Worm (Caenorhabditis elegans): ENCODE data around the gene egl-1.
"Not testable (repeated sequence)": the region's sequence is repeated elsewhere in the genome, so short reads cannot be mapped to it uniquely, and the experiment has no call there.

egl-1 gene

ce11 chrV:14463087-14463486, 30.9 kb upstream of the egl-1 start, which contains the start of gene F08H9.3:
Gene F08H9.3, minus strand, starts transcription at chrV:14463338.
- TF ChIP-seq klf-2 (GFP tag; conservative IDR thresholded peaks at IDR 0.05); med-1 (GFP tag; optimal IDR thresholded peaks at IDR 0.05; ENCODE audit: insufficient read depth); flt-1 (GFP tag; IDR thresholded peaks at IDR 0.05): not testable (repeated sequence)

DNA sequence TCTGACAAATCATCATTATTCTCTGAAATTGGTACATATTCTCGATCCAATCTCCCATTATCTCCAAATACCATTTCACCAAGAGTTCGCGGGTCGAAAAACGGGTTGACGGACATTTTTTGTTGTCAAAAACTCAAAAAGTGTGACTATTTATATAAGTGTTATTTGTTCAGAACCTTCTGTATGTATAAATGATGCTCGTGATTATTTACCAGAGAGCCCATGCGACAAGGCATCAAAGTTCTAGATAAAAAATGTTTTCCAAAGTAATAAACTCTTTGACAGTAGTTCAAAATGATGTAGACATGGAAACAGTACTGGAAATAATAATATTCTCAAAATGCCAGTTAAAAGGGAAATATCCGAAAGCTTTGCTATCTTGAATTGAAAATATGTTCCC, 30.5 kb upstream of the egl-1 start:
- TF ChIP-seq klf-2 (GFP tag; conservative IDR thresholded peaks at IDR 0.05) (no peak), T22C8.4 (GFP tag; IDR thresholded peaks at IDR 0.05) (no peak), ztf-23 (GFP tag; IDR thresholded peaks at IDR 0.05) (no peak), ref-1 (GFP tag; conservative IDR thresholded peaks at IDR 0.05) (no peak), tab-1 (GFP tag; IDR thresholded peaks at IDR 0.05) (no peak), flt-1 (GFP tag; IDR thresholded peaks at IDR 0.05) (no peak), ztf-29 (GFP tag; IDR thresholded peaks at IDR 0.05) (no peak), cog-1 (tag; optimal IDR thresholded peaks at IDR 0.05) (no peak), med-1 (GFP tag; optimal IDR thresholded peaks at IDR 0.05; ENCODE audit: insufficient read depth) (no peak)

DNA sequence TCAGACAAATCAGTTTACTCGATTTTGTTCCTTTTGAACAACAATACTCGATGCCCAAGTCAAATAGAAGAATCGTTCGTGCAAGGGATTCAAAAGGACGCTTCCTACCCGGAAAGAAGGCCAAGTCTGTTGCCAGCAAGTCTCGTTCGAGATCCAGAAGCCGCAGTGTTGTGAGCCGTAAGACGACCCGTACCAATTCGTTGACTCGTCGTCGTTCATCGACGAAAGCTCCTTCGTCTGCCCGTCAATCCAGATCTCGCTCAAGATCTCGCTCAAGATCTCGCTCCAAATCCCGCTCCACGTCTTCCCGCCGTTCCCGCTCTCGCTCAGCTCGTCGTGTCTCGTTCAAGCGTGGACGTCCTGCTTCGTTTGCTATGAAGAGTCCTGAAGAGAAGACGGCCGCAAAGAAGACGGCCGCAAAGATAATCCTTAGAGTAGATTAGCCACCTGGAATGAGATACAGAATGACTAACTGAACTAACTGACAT, 28.5 kb upstream of the egl-1 start, which contains the start of gene F08H9.2:
Gene F08H9.2, plus strand, starts transcription at position 51 of the 488 bp plus-strand sequence.
- TF ChIP-seq ztf-29 (GFP tag; IDR thresholded peaks at IDR 0.05): no peak
- no peak for TF ChIP-seq cog-1 (tag; optimal IDR thresholded peaks at IDR 0.05)
- TF ChIP-seq ref-1 (GFP tag; conservative IDR thresholded peaks at IDR 0.05): no peak
- TF ChIP-seq T22C8.4 (GFP tag; IDR thresholded peaks at IDR 0.05): no peak
- no peak for TF ChIP-seq ztf-23 (GFP tag; IDR thresholded peaks at IDR 0.05)
- no peak for TF ChIP-seq flt-1 (GFP tag; IDR thresholded peaks at IDR 0.05)
- no peak for TF ChIP-seq tab-1 (GFP tag; IDR thresholded peaks at IDR 0.05)
- TF ChIP-seq med-1 (GFP tag; optimal IDR thresholded peaks at IDR 0.05; ENCODE audit: insufficient read depth): no peak
- TF ChIP-seq klf-2 (GFP tag; conservative IDR thresholded peaks at IDR 0.05): no peak

ce11 chrV:14460122-14460521, 28.0 kb upstream of the egl-1 start:
- TF ChIP-seq flt-1 (GFP tag; IDR thresholded peaks at IDR 0.05): no peak
- no peak for TF ChIP-seq ztf-29 (GFP tag; IDR thresholded peaks at IDR 0.05)
- TF ChIP-seq ztf-23 (GFP tag; IDR thresholded peaks at IDR 0.05): no peak
- TF ChIP-seq T22C8.4 (GFP tag; IDR thresholded peaks at IDR 0.05): no peak
- no peak for TF ChIP-seq ref-1 (GFP tag; conservative IDR thresholded peaks at IDR 0.05)
- TF ChIP-seq med-1 (GFP tag; optimal IDR thresholded peaks at IDR 0.05; ENCODE audit: insufficient read depth): no peak
- TF ChIP-seq tab-1 (GFP tag; IDR thresholded peaks at IDR 0.05): no peak

ce11 chrV:14457070-14457469, 24.9 kb upstream of the egl-1 start, which contains the start of gene coh-3:
Gene coh-3, plus strand, starts transcription at chrV:14457422.
- TF ChIP-seq flt-1 (GFP tag; IDR thresholded peaks at IDR 0.05) (no peak), klf-2 (GFP tag; conservative IDR thresholded peaks at IDR 0.05) (no peak), med-1 (GFP tag; optimal IDR thresholded peaks at IDR 0.05; ENCODE audit: insufficient read depth) (no peak), ztf-29 (GFP tag; IDR thresholded peaks at IDR 0.05) (no peak), cog-1 (tag; optimal IDR thresholded peaks at IDR 0.05) (no peak), ref-1 (GFP tag; conservative IDR thresholded peaks at IDR 0.05) (no peak), T22C8.4 (GFP tag; IDR thresholded peaks at IDR 0.05) (no peak), tab-1 (GFP tag; IDR thresholded peaks at IDR 0.05) (no peak), ztf-23 (GFP tag; IDR thresholded peaks at IDR 0.05) (no peak)

ce11 chrV:14456626-14457025, 24.5 kb upstream of the egl-1 start, which contains the start of gene bmk-1:
Gene bmk-1, minus strand, starts transcription at chrV:14456984.
- no peak for TF ChIP-seq ztf-29 (GFP tag; IDR thresholded peaks at IDR 0.05)
- no peak for TF ChIP-seq med-1 (GFP tag; optimal IDR thresholded peaks at IDR 0.05; ENCODE audit: insufficient read depth)
- TF ChIP-seq T22C8.4 (GFP tag; IDR thresholded peaks at IDR 0.05): no peak
- no peak for TF ChIP-seq ref-1 (GFP tag; conservative IDR thresholded peaks at IDR 0.05)
- TF ChIP-seq klf-2 (GFP tag; conservative IDR thresholded peaks at IDR 0.05): no peak

DNA sequence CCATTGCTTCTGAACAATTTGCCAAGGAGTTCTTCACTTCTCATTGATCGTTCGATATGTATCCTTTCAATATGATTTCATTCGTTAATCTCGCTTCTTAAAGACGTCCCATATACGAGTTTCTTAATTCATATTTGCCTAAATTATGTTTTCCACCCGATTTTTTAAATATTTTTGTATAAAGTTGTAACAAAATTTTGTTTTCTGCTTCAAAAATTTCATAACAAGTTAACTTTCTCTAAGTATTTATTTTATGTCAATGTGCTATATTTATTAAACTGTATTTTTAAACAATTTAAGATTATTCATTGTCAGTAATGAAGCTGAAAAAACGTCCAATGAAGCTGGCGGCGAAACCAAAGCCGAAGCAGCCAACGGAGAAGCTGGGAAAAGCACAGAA, 17.2 kb upstream of the egl-1 start, which contains the start of gene F23B12.7:
Gene F23B12.7, plus strand, starts transcription at position 301 of the 400 bp plus-strand sequence.
- TF ChIP-seq tab-1 (GFP tag; IDR thresholded peaks at IDR 0.05): no peak
- TF ChIP-seq ztf-23 (GFP tag; IDR thresholded peaks at IDR 0.05): no peak
- TF ChIP-seq ref-1 (GFP tag; conservative IDR thresholded peaks at IDR 0.05): no peak
- TF ChIP-seq med-1 (GFP tag; optimal IDR thresholded peaks at IDR 0.05; ENCODE audit: insufficient read depth): no peak
- TF ChIP-seq flt-1 (GFP tag; IDR thresholded peaks at IDR 0.05): no peak
- TF ChIP-seq T22C8.4 (GFP tag; IDR thresholded peaks at IDR 0.05): no peak

ce11 chrV:14448669-14449068, 16.5 kb upstream of the egl-1 start:
- TF ChIP-seq ztf-23 (GFP tag; IDR thresholded peaks at IDR 0.05) (no peak), tab-1 (GFP tag; IDR thresholded peaks at IDR 0.05) (no peak), med-1 (GFP tag; optimal IDR thresholded peaks at IDR 0.05; ENCODE audit: insufficient read depth) (no peak), T22C8.4 (GFP tag; IDR thresholded peaks at IDR 0.05) (no peak)

- TF ChIP-seq ztf-23 (GFP tag; IDR thresholded peaks at IDR 0.05) (no peak), cog-1 (tag; optimal IDR thresholded peaks at IDR 0.05) (no peak), ztf-29 (GFP tag; IDR thresholded peaks at IDR 0.05) (no peak), klf-2 (GFP tag; conservative IDR thresholded peaks at IDR 0.05) (no peak), flt-1 (GFP tag; IDR thresholded peaks at IDR 0.05) (no peak), tab-1 (GFP tag; IDR thresholded peaks at IDR 0.05) (no peak), ref-1 (GFP tag; conservative IDR thresholded peaks at IDR 0.05) (no peak), med-1 (GFP tag; optimal IDR thresholded peaks at IDR 0.05; ENCODE audit: insufficient read depth) (no peak), T22C8.4 (GFP tag; IDR thresholded peaks at IDR 0.05) (no peak)
These were observed 15.1 kb upstream of the egl-1 start, which contains the start of the genes dlat-1 and fntb-1 for ce11 chrV:14447240-14447763. Gene dlat-1, minus strand, starts transcription at chrV:14447290. Gene fntb-1, plus strand, starts transcription at chrV:14447651.

ce11 chrV:14446453-14446852, 14.3 kb upstream of the egl-1 start:
- TF ChIP-seq cog-1 (tag; optimal IDR thresholded peaks at IDR 0.05) (no peak), T22C8.4 (GFP tag; IDR thresholded peaks at IDR 0.05) (no peak), med-1 (GFP tag; optimal IDR thresholded peaks at IDR 0.05; ENCODE audit: insufficient read depth) (no peak), klf-2 (GFP tag; conservative IDR thresholded peaks at IDR 0.05) (no peak), ref-1 (GFP tag; conservative IDR thresholded peaks at IDR 0.05) (no peak), flt-1 (GFP tag; IDR thresholded peaks at IDR 0.05) (no peak), tab-1 (GFP tag; IDR thresholded peaks at IDR 0.05) (no peak), ztf-29 (GFP tag; IDR thresholded peaks at IDR 0.05) (no peak), ztf-23 (GFP tag; IDR thresholded peaks at IDR 0.05) (no peak)
